Comparison of ENCODE assay signal across 1 fruit fly cellular context in genomic region chr3R:24348420-24349190, dm6.
TF ChIP-seq lines count a peak whose summit lies in the region.

TSS of gene CG5746 (minus strand) at chr3R:24348791.
TSS of gene CG6454 (plus strand) at chr3R:24349182.

TF ChIP-seq in whole organism, embryonic, 481 proteins besides CTCF, POLR2A, EP300 and RAD21 (continued from another document and continues in another):
- TF ChIP-seq Antp (GFP tag; optimal IDR thresholded peaks at IDR 0.05; lab: Kevin White, UChicago) (peak; percentile 11), Xbp1 (GFP tag; optimal IDR thresholded peaks at IDR 0.05; lab: Kevin White, UChicago) (peak; percentile 68), Camta (GFP tag; optimal IDR thresholded peaks at IDR 0.05; lab: Kevin White, UChicago) (peak; percentile 18), Bdp1 (GFP tag; optimal IDR thresholded peaks at IDR 0.05; lab: Kevin White, UChicago) (peak; percentile 5), Usf (GFP tag; optimal IDR thresholded peaks at IDR 0.05; lab: Kevin White, UChicago) (peak; percentile 12), Eip74EF (GFP tag; optimal IDR thresholded peaks at IDR 0.05; lab: Kevin White, UChicago) (no peak), slbo (GFP tag; IDR thresholded peaks at IDR 0.05; lab: Robert Waterston, UW) (peak; percentile 70), Taf1 (GFP tag; IDR thresholded peaks at IDR 0.05; lab: Robert Waterston, UW) (0 out of 2 replicates have a peak, but pooled peaks have one; percentile 32), CG7963 (GFP tag; IDR thresholded peaks at IDR 0.05; lab: Robert Waterston, UW; ENCODE audit: partially characterized antibody) (no peak), ewg (GFP tag; optimal IDR thresholded peaks at IDR 0.05; lab: Kevin White, UChicago) (no peak), CG33557 (GFP tag; optimal IDR thresholded peaks at IDR 0.05; lab: Kevin White, UChicago) (peak; percentile 44), CG2889 (GFP tag; IDR thresholded peaks at IDR 0.05; lab: Robert Waterston, UW) (0 out of 3 replicates have a peak, but pooled peaks have one; percentile 53), Ets65A (GFP tag; lab: Kevin White, UChicago) (peak; percentile 69), CG13775 (GFP tag; optimal IDR thresholded peaks at IDR 0.05; lab: Kevin White, UChicago) (peak; percentile 74), Pdp1 (GFP tag; optimal IDR thresholded peaks at IDR 0.05; lab: Kevin White, UChicago) (peak; percentile 53 to 64), CG13123 (GFP tag; optimal IDR thresholded peaks at IDR 0.05; lab: Kevin White, UChicago) (peak; percentile 46), CG9609 (GFP tag; optimal IDR thresholded peaks at IDR 0.05; lab: Kevin White, UChicago) (peak; percentile 73), CG42726 (GFP tag; IDR thresholded peaks at IDR 0.05; lab: Robert Waterston, UW; ENCODE audit: partially characterized antibody) (0 out of 2 replicates have a peak, but pooled peaks have one; percentile 5), MESR4 (GFP tag; optimal IDR thresholded peaks at IDR 0.05; lab: Kevin White, UChicago) (peak; percentile 99), Adf1 (GFP tag; IDR thresholded peaks at IDR 0.05; lab: Robert Waterston, UW) (no peak), CG6689 (GFP tag; IDR thresholded peaks at IDR 0.05; lab: Robert Waterston, UW) (peak; percentile 52; the same call in 1 of the 2 replicates), CG30403 (GFP tag; optimal IDR thresholded peaks at IDR 0.05; lab: Kevin White, UChicago) (peak; percentile 78), CG17802 (tag; optimal IDR thresholded peaks at IDR 0.05; lab: Kevin White, UChicago) (peak; percentile 11), NC2β (GFP tag; optimal IDR thresholded peaks at IDR 0.05; lab: Kevin White, UChicago) (peak; percentile 16), CG2116 (GFP tag; optimal IDR thresholded peaks at IDR 0.05; lab: Kevin White, UChicago) (peak; percentile 55), CG3163 (GFP tag; optimal IDR thresholded peaks at IDR 0.05; lab: Kevin White, UChicago) (peak; percentile 56), CHES-1-like (GFP tag; optimal IDR thresholded peaks at IDR 0.05; lab: Kevin White, UChicago) (peak; percentile 80), tll (GFP tag; optimal IDR thresholded peaks at IDR 0.05; lab: Kevin White, UChicago) (peak in 1 of 2 experiments; percentile 11), CG18764 (GFP tag; optimal IDR thresholded peaks at IDR 0.05; lab: Kevin White, UChicago) (peak; percentile 35), nau (GFP tag; optimal IDR thresholded peaks at IDR 0.05; lab: Kevin White, UChicago) (no peak), pho (GFP tag; optimal IDR thresholded peaks at IDR 0.05; lab: Kevin White, UChicago) (peak; percentile 77), CG11247 (GFP tag; IDR thresholded peaks at IDR 0.05; lab: Robert Waterston, UW) (peak; percentile 42), CG5180 (GFP tag; optimal IDR thresholded peaks at IDR 0.05; lab: Kevin White, UChicago) (no peak), CG2712 (tag; optimal IDR thresholded peaks at IDR 0.05; lab: Kevin White, UChicago) (no peak), Hand (GFP tag; optimal IDR thresholded peaks at IDR 0.05; lab: Kevin White, UChicago) (no peak), nmo (GFP tag; optimal IDR thresholded peaks at IDR 0.05; lab: Kevin White, UChicago) (peak; percentile 78), zfh2 (GFP tag; optimal IDR thresholded peaks at IDR 0.05; lab: Kevin White, UChicago) (peak; percentile 78), repo (GFP tag; optimal IDR thresholded peaks at IDR 0.05; lab: Kevin White, UChicago) (no peak), CG9817 (tag; optimal IDR thresholded peaks at IDR 0.05; lab: Kevin White, UChicago) (no peak), zfh1 (GFP tag; IDR thresholded peaks at IDR 0.05; lab: Robert Waterston, UW) (peak; percentile 35; the same call in 1 of the 3 replicates), CG9215 (GFP tag; IDR thresholded peaks at IDR 0.05; lab: Robert Waterston, UW) (peak; percentile 54), Side (GFP tag; optimal IDR thresholded peaks at IDR 0.05; lab: Kevin White, UChicago) (peak; percentile 28), shn (GFP tag; optimal IDR thresholded peaks at IDR 0.05; lab: Kevin White, UChicago) (peak; percentile 46), p53 (GFP tag; optimal IDR thresholded peaks at IDR 0.05; lab: Kevin White, UChicago) (no peak), CG16863 (GFP tag; optimal IDR thresholded peaks at IDR 0.05; lab: Kevin White, UChicago) (peak; percentile 56), CrebB (tag; optimal IDR thresholded peaks at IDR 0.05; lab: Kevin White, UChicago) (no peak), onecut (GFP tag; IDR thresholded peaks at IDR 0.05; lab: Robert Waterston, UW) (peak; percentile 100), fu2 (GFP tag; optimal IDR thresholded peaks at IDR 0.05; lab: Kevin White, UChicago) (peak; percentile 58), crc (GFP tag; optimal IDR thresholded peaks at IDR 0.05; lab: Kevin White, UChicago) (peak; percentile 11), Rfx (GFP tag; IDR thresholded peaks at IDR 0.05; lab: Robert Waterston, UW) (no peak; the same call in 1 of the 2 replicates), Ptx1 (GFP tag; IDR thresholded peaks at IDR 0.05; lab: Robert Waterston, UW) (peak; percentile 61), maf-S (GFP tag; optimal IDR thresholded peaks at IDR 0.05; lab: Kevin White, UChicago) (peak; percentile 57), CG14710 (tag; optimal IDR thresholded peaks at IDR 0.05; lab: Kevin White, UChicago) (peak; percentile 86), CG12391 (tag; optimal IDR thresholded peaks at IDR 0.05; lab: Kevin White, UChicago) (peak; percentile 78), Rx (GFP tag; IDR thresholded peaks at IDR 0.05; lab: Robert Waterston, UW) (peak; percentile 31; the same call in 1 of the 2 replicates), CG18476 (GFP tag; optimal IDR thresholded peaks at IDR 0.05; lab: Kevin White, UChicago) (peak; percentile 41), dan (GFP tag; IDR thresholded peaks at IDR 0.05; lab: Robert Waterston, UW) (no peak), dpn (GFP tag; optimal IDR thresholded peaks at IDR 0.05; lab: Kevin White, UChicago) (peak; percentile 31 to 65), Sry-β (GFP tag; optimal IDR thresholded peaks at IDR 0.05; lab: Kevin White, UChicago) (peak; percentile 85), Mad (GFP tag; optimal IDR thresholded peaks at IDR 0.05; lab: Kevin White, UChicago) (peak; percentile 60), Dbx (GFP tag; IDR thresholded peaks at IDR 0.05; lab: Robert Waterston, UW) (0 out of 3 replicates have a peak, but pooled peaks have one; percentile 48), CG1529 (GFP tag; optimal IDR thresholded peaks at IDR 0.05; lab: Kevin White, UChicago) (no peak), Neu2 (GFP tag; optimal IDR thresholded peaks at IDR 0.05; lab: Kevin White, UChicago; ENCODE audit: borderline replicate concordance) (peak; percentile 18), Tbp (GFP tag; optimal IDR thresholded peaks at IDR 0.05; lab: Kevin White, UChicago) (peak; percentile 59), dmrt11E (tag; optimal IDR thresholded peaks at IDR 0.05; lab: Kevin White, UChicago) (peak; percentile 61), CG10979 (tag; optimal IDR thresholded peaks at IDR 0.05; lab: Kevin White, UChicago) (peak; percentile 27), Trl (optimal IDR thresholded peaks at IDR 0.05; lab: Kevin White, UChicago) (no peak), Trl (GFP tag; optimal IDR thresholded peaks at IDR 0.05; lab: Kevin White, UChicago) (peak; percentile 65), CG8765 (GFP tag; IDR thresholded peaks at IDR 0.05; lab: Robert Waterston, UW) (peak; percentile 31; the same call in 1 of the 2 replicates), fd3F (GFP tag; optimal IDR thresholded peaks at IDR 0.05; lab: Kevin White, UChicago) (peak; percentile 39), YL-1 (GFP tag; optimal IDR thresholded peaks at IDR 0.05; lab: Kevin White, UChicago) (peak; percentile 89), gem (tag; optimal IDR thresholded peaks at IDR 0.05; lab: Kevin White, UChicago) (no peak), vvl (GFP tag; IDR thresholded peaks at IDR 0.05; lab: Robert Waterston, UW) (no peak; the same call in 1 of the 2 replicates), CG4820 (GFP tag; optimal IDR thresholded peaks at IDR 0.05; lab: Kevin White, UChicago) (peak; percentile 55), lab (GFP tag; optimal IDR thresholded peaks at IDR 0.05; lab: Kevin White, UChicago) (no peak), sob (GFP tag; IDR thresholded peaks at IDR 0.05; lab: Robert Waterston, UW) (peak; percentile 59; the same call in 1 of the 2 replicates), CG1647 (GFP tag; optimal IDR thresholded peaks at IDR 0.05; lab: Kevin White, UChicago) (peak; percentile 15), lola (GFP tag; optimal IDR thresholded peaks at IDR 0.05; lab: Kevin White, UChicago) (peak in 1 of 3 experiments; percentile 62), Nf-YB (GFP tag; optimal IDR thresholded peaks at IDR 0.05; lab: Kevin White, UChicago) (no peak), CG8089 (GFP tag; optimal IDR thresholded peaks at IDR 0.05; lab: Kevin White, UChicago) (peak; percentile 21), Kr (GFP tag; optimal IDR thresholded peaks at IDR 0.05; lab: Kevin White, UChicago) (no peak), MBD-R2 (GFP tag; IDR thresholded peaks at IDR 0.05; lab: Robert Waterston, UW) (peak; percentile 55; the same call in 1 of the 2 replicates), Hr51 (GFP tag; optimal IDR thresholded peaks at IDR 0.05; lab: Kevin White, UChicago) (peak in 1 of 2 experiments; percentile 50), CG9932 (GFP tag; IDR thresholded peaks at IDR 0.05; lab: Robert Waterston, UW) (no peak), pnt (GFP tag; optimal IDR thresholded peaks at IDR 0.05; lab: Kevin White, UChicago) (peak; percentile 14), TFAM (GFP tag; optimal IDR thresholded peaks at IDR 0.05; lab: Kevin White, UChicago) (no peak), CG17385 (GFP tag; optimal IDR thresholded peaks at IDR 0.05; lab: Kevin White, UChicago) (peak; percentile 95), Nf-YC (tag; optimal IDR thresholded peaks at IDR 0.05; lab: Kevin White, UChicago) (no peak), jigr1 (GFP tag; IDR thresholded peaks at IDR 0.05; lab: Robert Waterston, UW) (peak; percentile 34; the same call in 1 of the 3 replicates), Dip3 (GFP tag; optimal IDR thresholded peaks at IDR 0.05; lab: Kevin White, UChicago) (peak; percentile 71), NC2α (GFP tag; optimal IDR thresholded peaks at IDR 0.05; lab: Kevin White, UChicago) (peak; percentile 29), tx (GFP tag; optimal IDR thresholded peaks at IDR 0.05; lab: Kevin White, UChicago) (peak; percentile 43), cato (GFP tag; optimal IDR thresholded peaks at IDR 0.05; lab: Kevin White, UChicago; ENCODE audit: borderline replicate concordance) (peak; percentile 19), fd96Cb (tag; optimal IDR thresholded peaks at IDR 0.05; lab: Kevin White, UChicago) (peak; percentile 25), psq (GFP tag; optimal IDR thresholded peaks at IDR 0.05; lab: Kevin White, UChicago) (peak; percentile 23), CG10267 (tag; optimal IDR thresholded peaks at IDR 0.05; lab: Kevin White, UChicago) (peak; percentile 72), luna (GFP tag; optimal IDR thresholded peaks at IDR 0.05; lab: Kevin White, UChicago) (no peak), CG12104 (GFP tag; optimal IDR thresholded peaks at IDR 0.05; lab: Kevin White, UChicago) (peak; percentile 46), trh (GFP tag; optimal IDR thresholded peaks at IDR 0.05; lab: Kevin White, UChicago) (no peak), CG32767 (GFP tag; IDR thresholded peaks at IDR 0.05; lab: Robert Waterston, UW) (peak; percentile 33; the same call in 1 of the 2 replicates), CG4328 (GFP tag; optimal IDR thresholded peaks at IDR 0.05; lab: Kevin White, UChicago) (no peak), sisA (GFP tag; IDR thresholded peaks at IDR 0.05; lab: Robert Waterston, UW) (peak; percentile 26; the same call in 1 of the 2 replicates), gro (GFP tag; optimal IDR thresholded peaks at IDR 0.05; lab: Kevin White, UChicago) (peak; percentile 53), dm (GFP tag; optimal IDR thresholded peaks at IDR 0.05; lab: Kevin White, UChicago) (peak; percentile 36), scrt (GFP tag; optimal IDR thresholded peaks at IDR 0.05; lab: Kevin White, UChicago) (no peak), Ssrp (tag; optimal IDR thresholded peaks at IDR 0.05; lab: Kevin White, UChicago) (peak; percentile 58), BEAF-32 (GFP tag; optimal IDR thresholded peaks at IDR 0.05; lab: Kevin White, UChicago) (peak; percentile 44), CG17186 (GFP tag; optimal IDR thresholded peaks at IDR 0.05; lab: Kevin White, UChicago) (peak; percentile 69), HmgZ (tag; optimal IDR thresholded peaks at IDR 0.05; lab: Kevin White, UChicago) (peak; percentile 58), abd-A (tag; optimal IDR thresholded peaks at IDR 0.05; lab: Kevin White, UChicago) (no peak), CG8290 (GFP tag; optimal IDR thresholded peaks at IDR 0.05; lab: Kevin White, UChicago) (peak; percentile 38), CG8290 (tag; optimal IDR thresholded peaks at IDR 0.05; lab: Kevin White, UChicago) (no peak), CG10462 (GFP tag; optimal IDR thresholded peaks at IDR 0.05; lab: Kevin White, UChicago) (no peak), sens-2 (GFP tag; IDR thresholded peaks at IDR 0.05; lab: Robert Waterston, UW) (no peak), Aef1 (GFP tag; IDR thresholded peaks at IDR 0.05; lab: Robert Waterston, UW) (peak; percentile 50; the same call in 2 of the 3 replicates), prd (optimal IDR thresholded peaks at IDR 0.05; lab: Kevin White, UChicago) (no peak), prd (GFP tag; IDR thresholded peaks at IDR 0.05; lab: Robert Waterston, UW) (peak; percentile 69), az2 (GFP tag; optimal IDR thresholded peaks at IDR 0.05; lab: Kevin White, UChicago) (peak; percentile 48), eyg (GFP tag; optimal IDR thresholded peaks at IDR 0.05; lab: Kevin White, UChicago) (peak; percentile 11), CG9437 (GFP tag; optimal IDR thresholded peaks at IDR 0.05; lab: Kevin White, UChicago) (peak; percentile 70), CG12942 (GFP tag; optimal IDR thresholded peaks at IDR 0.05; lab: Kevin White, UChicago) (peak; percentile 69), CG17328 (GFP tag; IDR thresholded peaks at IDR 0.05; lab: Robert Waterston, UW) (peak; percentile 54), HLH54F (GFP tag; optimal IDR thresholded peaks at IDR 0.05; lab: Kevin White, UChicago) (peak; percentile 72), CG1603 (tag; optimal IDR thresholded peaks at IDR 0.05; lab: Kevin White, UChicago) (no peak), ato (GFP tag; IDR thresholded peaks at IDR 0.05; lab: Robert Waterston, UW; ENCODE audit: partially characterized antibody) (no peak), bab2 (GFP tag; optimal IDR thresholded peaks at IDR 0.05; lab: Kevin White, UChicago) (peak; percentile 59), CG34376 (GFP tag; optimal IDR thresholded peaks at IDR 0.05; lab: Kevin White, UChicago) (no peak), CG4404 (GFP tag; IDR thresholded peaks at IDR 0.05; lab: Robert Waterston, UW) (no peak), Max (GFP tag; optimal IDR thresholded peaks at IDR 0.05; lab: Kevin White, UChicago) (peak; percentile 39)
